Fruit fly (Drosophila melanogaster) Kc167 (cell line): Measurements from ENCODE around the gene CG44475.

Experiments used
- h ChIP-seq: fragments of >200 bp; optimal IDR thresholded peaks from 3 replicates; lab custom pipeline; 2018; ENCODE audit warnings: missing external identifiers
- psq ChIP-seq: fragments of >200 bp; optimal IDR thresholded peaks from 2 replicates; lab custom pipeline; 2017; ENCODE audit warnings: missing external identifiers
- ttk ChIP-seq: sonication (Bioruptor generic); optimal IDR thresholded peaks from 2 replicates; lab custom pipeline; 2017; ENCODE audit warnings: missing external identifiers

DNA sequence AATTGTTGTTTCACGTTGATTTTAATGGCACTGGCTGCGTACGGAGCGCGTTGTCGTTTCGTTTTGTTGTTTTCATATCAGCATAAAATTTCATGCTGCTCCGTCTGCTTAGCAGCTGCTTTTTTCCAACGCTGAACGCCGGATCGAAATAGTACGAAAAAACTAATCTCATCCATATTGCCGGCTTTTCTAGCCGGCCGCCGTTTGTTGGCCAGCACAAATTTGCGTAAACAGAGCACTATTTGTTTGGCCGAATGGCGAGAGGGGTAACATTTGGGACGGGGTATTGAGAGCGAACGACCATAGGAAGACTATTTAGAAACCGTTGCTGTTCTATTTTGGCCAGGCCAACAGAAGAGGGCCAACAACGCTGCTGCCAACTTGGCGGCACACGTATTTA, 26.8 kb upstream of the CG44475 start:
- TF ChIP-seq psq (lab: Kevin White, UChicago) (no peak), h (lab: Kevin White, UChicago) (no peak), ttk (lab: Kevin White, UChicago) (no peak)
